Fruit fly (Drosophila melanogaster) whole organism, pupa: ENCODE results near the gene Nrx-1.

Source experiments
- CG10348 ChIP-seq: fragments of 200-800 bp; sonication (Bioruptor generic); IDR thresholded peaks from 2 replicates; pipeline ENCODE4 v1.3.6; 2022; ENCODE audit warnings: missing biosample characterization, missing genetic modification characterization
- CG12605 ChIP-seq: fragments of 200-800 bp; sonication (Bioruptor generic); IDR thresholded peaks from 2 replicates; pipeline ENCODE4 v1.3.6; 2022; ENCODE audit warnings: missing biosample characterization, missing genetic modification characterization
- CG14655 ChIP-seq: fragments of 200-800 bp; sonication (Bioruptor generic); optimal IDR thresholded peaks from 3 replicates; lab custom pipeline; 2017; ENCODE audit warnings: mild to moderate bottlenecking, missing biosample characterization, missing genetic modification reagents, missing genetic modification characterization
- CG32121 ChIP-seq: fragments of 200-800 bp; sonication (Bioruptor generic); IDR thresholded peaks from 2 replicates; pipeline ENCODE4 v1.3.6; 2022; ENCODE audit warnings: missing biosample characterization, missing genetic modification characterization
- CG34367 ChIP-seq: fragments of 200-800 bp; sonication (Bioruptor generic); optimal IDR thresholded peaks from 2 replicates; lab custom pipeline; 2018; ENCODE audit warnings: missing biosample characterization, mild to moderate bottlenecking, missing genetic modification characterization
- CG4496 ChIP-seq: fragments of 200-800 bp; sonication (Bioruptor generic); IDR thresholded peaks from 3 replicates; pipeline ENCODE4 v1.3.6; 2022; ENCODE audit warnings: missing biosample characterization, missing genetic modification characterization
- CG8301 ChIP-seq: fragments of 200-800 bp; sonication (Bioruptor generic); optimal IDR thresholded peaks from 2 replicates; lab custom pipeline; 2018; ENCODE audit warnings: missing biosample characterization, mild to moderate bottlenecking, missing genetic modification characterization
- CG9948 ChIP-seq: fragments of 200-800 bp; sonication (Bioruptor generic); optimal IDR thresholded peaks from 2 replicates; lab custom pipeline; 2018; ENCODE audit warnings: missing biosample characterization, mild to moderate bottlenecking, missing genetic modification characterization, moderate library complexity
- EcR ChIP-seq: fragments of 200-800 bp; sonication (Bioruptor generic); optimal IDR thresholded peaks from 3 replicates; lab custom pipeline; 2019; ENCODE audit warnings: missing biosample characterization, missing genetic modification characterization, mild to moderate bottlenecking, moderate library complexity, missing genetic modification reagents
- Pif1B ChIP-seq: fragments of 200-800 bp; sonication (Bioruptor generic); optimal IDR thresholded peaks from 3 replicates; lab custom pipeline; 2016; ENCODE audit warnings: missing biosample characterization, missing genetic modification characterization
- gl ChIP-seq: fragments of 200-800 bp; sonication (Bioruptor generic); optimal IDR thresholded peaks from 2 replicates; lab custom pipeline; 2018; ENCODE audit warnings: missing biosample characterization, mild to moderate bottlenecking, missing genetic modification characterization

DNA sequence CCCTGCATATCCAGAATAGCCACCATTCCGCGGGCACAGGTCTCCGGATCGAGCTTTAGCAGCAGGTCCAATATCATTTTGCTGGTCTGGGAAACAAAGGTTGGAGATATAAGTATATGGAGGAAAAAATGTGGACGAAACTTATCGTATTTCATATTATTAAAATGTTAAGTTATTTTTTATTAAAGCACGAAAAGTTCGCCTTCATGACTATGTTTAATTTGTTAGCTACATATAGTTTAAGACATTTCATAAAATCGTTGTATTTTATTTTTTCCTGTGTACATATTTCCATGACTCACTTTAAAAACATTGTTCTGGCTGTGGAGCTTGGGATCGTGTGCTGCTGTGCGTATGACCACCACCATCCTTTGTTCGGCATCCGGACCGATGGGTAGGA, 44.3 kb upstream of the Nrx-1 start:
- TF ChIP-seq CG10348 (GFP tag; lab: Robert Waterston, UW) (no peak), CG12605 (0 out of 2 replicates have a peak, but pooled peaks have one; percentile 34), CG8301 (tag; lab: Kevin White, UChicago) (no peak), CG4496 (GFP tag; lab: Robert Waterston, UW) (0 out of 3 replicates have a peak, but pooled peaks have one; percentile 37), CG34367 (tag; lab: Kevin White, UChicago) (peak; percentile 45), CG32121 (GFP tag; lab: Robert Waterston, UW) (no peak), CG9948 (tag; lab: Kevin White, UChicago) (peak; percentile 50), EcR (GFP tag; lab: Kevin White, UChicago) (peak; percentile 30), Pif1B (GFP tag; lab: Kevin White, UChicago) (no peak), gl (no peak), CG14655 (no peak)
